Fruit fly (Drosophila melanogaster) whole organism, embryonic: Measurements from ENCODE around the gene CG9795.
A peak's percentile ranks its signal among the peaks of the same experiment; 100 is the strongest.

Source experiments
- Adf1 ChIP-seq: fragments of 200-800 bp; sonication (Bioruptor generic); IDR thresholded peaks from 2 replicates; pipeline ENCODE4 v1.3.6; 2022; ENCODE audit warnings: missing biosample characterization, missing genetic modification characterization
- Awh ChIP-seq: fragments of 200-800 bp; sonication (Bioruptor generic); IDR thresholded peaks from 2 replicates; pipeline ENCODE4, ENCODE4 v1.3.6; 2022; ENCODE audit warnings: missing biosample characterization, missing genetic modification characterization
- CG11398 ChIP-seq: fragments of 200-800 bp; sonication (Bioruptor generic); optimal IDR thresholded peaks from 2 replicates; lab custom pipeline; 2016; ENCODE audit warnings: missing biosample characterization, missing genetic modification characterization
- CG12155 ChIP-seq: fragments of 200-800 bp; sonication (Bioruptor generic); optimal IDR thresholded peaks from 3 replicates; lab custom pipeline; 2016; ENCODE audit warnings: missing biosample characterization, missing genetic modification characterization
- CG13894 ChIP-seq: fragments of 200-800 bp; sonication (Bioruptor generic); optimal IDR thresholded peaks from 3 replicates; lab custom pipeline; 2018; ENCODE audit warnings: missing biosample characterization, mild to moderate bottlenecking, missing genetic modification characterization, moderate library complexity
- CG14441 ChIP-seq: fragments of 200-800 bp; sonication (Bioruptor generic); IDR thresholded peaks from 2 replicates; pipeline ENCODE4 v1.3.6; 2022; ENCODE audit warnings: missing biosample characterization, missing genetic modification characterization
- CG15073 ChIP-seq: fragments of 200-800 bp; sonication (Bioruptor generic); optimal IDR thresholded peaks from 2 replicates; lab custom pipeline; 2016; ENCODE audit warnings: missing biosample characterization, missing genetic modification characterization
- CG15479 ChIP-seq: fragments of 200-800 bp; sonication (Bioruptor generic); optimal IDR thresholded peaks from 3 replicates; lab custom pipeline; 2019; ENCODE audit warnings: missing biosample characterization, mild to moderate bottlenecking, missing genetic modification characterization, moderate library complexity
- CG1603 ChIP-seq: fragments of 200-800 bp; sonication (Bioruptor generic); optimal IDR thresholded peaks from 2 replicates; lab custom pipeline; 2019; ENCODE audit warnings: missing biosample characterization, mild to moderate bottlenecking, missing genetic modification characterization, moderate library complexity
- CG2712 ChIP-seq: fragments of 200-800 bp; optimal IDR thresholded peaks from 3 replicates; lab custom pipeline; 2019; ENCODE audit warnings: missing biosample characterization, mild to moderate bottlenecking, missing genetic modification characterization, moderate library complexity
- CG3163 ChIP-seq: fragments of 200-800 bp; sonication (Bioruptor generic); optimal IDR thresholded peaks from 3 replicates; lab custom pipeline; 2016; ENCODE audit warnings: missing biosample characterization, missing genetic modification characterization
- CG34224 ChIP-seq: fragments of 200-800 bp; sonication (Bioruptor generic); IDR thresholded peaks from 3 replicates; pipeline ENCODE4 v1.3.6; 2022; ENCODE audit warnings: missing biosample characterization, missing genetic modification characterization; ENCODE audit not compliant: partially characterized antibody
- CG5953 ChIP-seq: fragments of 200-800 bp; sonication (Bioruptor generic); IDR thresholded peaks from 2 replicates; pipeline ENCODE4 v1.3.6; 2022; ENCODE audit warnings: missing biosample characterization, missing genetic modification characterization
- CG6175 ChIP-seq: fragments of 200-800 bp; sonication (Bioruptor generic); IDR thresholded peaks from 3 replicates; pipeline ENCODE4 v1.3.6; 2022; ENCODE audit warnings: missing biosample characterization, missing genetic modification characterization
- CG7271 ChIP-seq: fragments of 200-800 bp; sonication (Bioruptor generic); optimal IDR thresholded peaks from 2 replicates; lab custom pipeline; 2018; ENCODE audit warnings: missing biosample characterization, mild to moderate bottlenecking, missing genetic modification characterization, moderate library complexity
- CG7556 ChIP-seq: fragments of 200-800 bp; sonication (Bioruptor generic); optimal IDR thresholded peaks from 2 replicates; lab custom pipeline; 2017; ENCODE audit warnings: missing biosample characterization, mild to moderate bottlenecking, missing genetic modification characterization
- CG7745 ChIP-seq: fragments of 200-800 bp; sonication (Bioruptor generic); optimal IDR thresholded peaks from 2 replicates; lab custom pipeline; 2018; ENCODE audit warnings: missing biosample characterization, mild to moderate bottlenecking, missing genetic modification characterization, moderate library complexity
- CrebB ChIP-seq: fragments of 200-800 bp; sonication (Bioruptor generic); optimal IDR thresholded peaks from 3 replicates; lab custom pipeline; 2018; ENCODE audit warnings: missing biosample characterization, mild to moderate bottlenecking, missing genetic modification characterization
- Dbx ChIP-seq: fragments of 200-800 bp; sonication (Bioruptor generic); IDR thresholded peaks from 3 replicates; pipeline ENCODE4 v1.3.6; 2022; ENCODE audit warnings: missing biosample characterization, missing genetic modification characterization
- Dip2 ChIP-seq: fragments of 200-800 bp; sonication (Bioruptor generic); IDR thresholded peaks from 2 replicates; pipeline ENCODE4 v1.3.6; 2022; ENCODE audit warnings: missing biosample characterization, missing genetic modification characterization
- E2f1 ChIP-seq: fragments of 200-800 bp; sonication (Bioruptor generic); IDR thresholded peaks from 2 replicates; pipeline ENCODE4 v1.3.6; 2022; ENCODE audit warnings: missing biosample characterization, missing genetic modification characterization
- H15 ChIP-seq: fragments of 200-800 bp; sonication (Bioruptor generic); IDR thresholded peaks from 3 replicates; pipeline ENCODE4 v1.3.6; 2022; ENCODE audit warnings: missing biosample characterization, missing genetic modification characterization
- H2.0 ChIP-seq: fragments of 200-800 bp; sonication (Bioruptor generic); IDR thresholded peaks from 2 replicates; pipeline ENCODE4 v1.3.6; 2022; ENCODE audit warnings: missing biosample characterization, missing genetic modification characterization
- HLH4C ChIP-seq: fragments of 200-800 bp; sonication (Bioruptor generic); IDR thresholded peaks from 3 replicates; pipeline ENCODE4 v1.3.6; 2022; ENCODE audit warnings: missing biosample characterization, missing genetic modification characterization; ENCODE audit not compliant: partially characterized antibody
- Hmr ChIP-seq: fragments of 200-800 bp; sonication (Bioruptor generic); optimal IDR thresholded peaks from 3 replicates; lab custom pipeline; 2017; ENCODE audit warnings: mild to moderate bottlenecking, missing biosample characterization, missing genetic modification reagents, missing genetic modification characterization
- Lim3 ChIP-seq: fragments of 200-800 bp; sonication (Bioruptor generic); IDR thresholded peaks from 2 replicates; pipeline ENCODE4 v1.3.6; 2022; ENCODE audit warnings: missing biosample characterization, missing genetic modification characterization
- Meics ChIP-seq: fragments of 200-800 bp; sonication (Bioruptor generic); optimal IDR thresholded peaks from 2 replicates; lab custom pipeline; 2017; ENCODE audit warnings: missing biosample characterization, mild to moderate bottlenecking, missing genetic modification characterization
- Mrtf ChIP-seq: fragments of 200-800 bp; sonication (Bioruptor generic); IDR thresholded peaks from 3 replicates; pipeline ENCODE4 v1.3.6; 2022; ENCODE audit warnings: missing biosample characterization, missing genetic modification characterization
- NFAT ChIP-seq: fragments of 200-800 bp; sonication (Bioruptor generic); IDR thresholded peaks from 2 replicates; pipeline ENCODE4 v1.3.6; 2022; ENCODE audit warnings: missing biosample characterization, missing genetic modification characterization
- Poxn ChIP-seq: fragments of 200-800 bp; sonication (Bioruptor generic); IDR thresholded peaks from 2 replicates; pipeline ENCODE4 v1.3.6; 2022; ENCODE audit warnings: missing biosample characterization, missing genetic modification characterization
- Usf ChIP-seq: fragments of 200-800 bp; sonication (Bioruptor generic); optimal IDR thresholded peaks from 2 replicates; lab custom pipeline; 2017; ENCODE audit warnings: missing genotype, missing biosample characterization, missing genetic modification characterization
- YL-1 ChIP-seq: fragments of 200-800 bp; sonication (Bioruptor generic); optimal IDR thresholded peaks from 3 replicates; lab custom pipeline; 2017; ENCODE audit warnings: missing biosample characterization, mild to moderate bottlenecking, missing genetic modification characterization
- ac ChIP-seq: fragments of 200-800 bp; sonication (Bioruptor generic); optimal IDR thresholded peaks from 3 replicates; lab custom pipeline; 2017; ENCODE audit warnings: missing biosample characterization, mild to moderate bottlenecking, missing genetic modification characterization
- cad ChIP-seq: fragments of >200 bp; optimal IDR thresholded peaks from 2 replicates; lab custom pipeline; 2017; ENCODE audit warnings: missing biosample characterization, missing genetic modification characterization
- cato ChIP-seq: fragments of 200-800 bp; sonication (Bioruptor generic); optimal IDR thresholded peaks from 2 replicates; lab custom pipeline; 2016; ENCODE audit warnings: missing biosample characterization, missing genetic modification characterization, borderline replicate concordance
- chn ChIP-seq: fragments of 200-800 bp; sonication (Bioruptor generic); optimal IDR thresholded peaks from 2 replicates; lab custom pipeline; 2016; ENCODE audit warnings: missing biosample characterization, missing genetic modification characterization
- crc ChIP-seq: fragments of 200-800 bp; sonication (Bioruptor generic); optimal IDR thresholded peaks from 2 replicates; lab custom pipeline; 2016; ENCODE audit warnings: missing biosample characterization, missing genetic modification characterization
- crol ChIP-seq: fragments of 200-800 bp; sonication (Bioruptor generic); IDR thresholded peaks from 2 replicates; pipeline ENCODE4 v1.3.6; 2022; ENCODE audit warnings: missing biosample characterization, missing genetic modification characterization
- da ChIP-seq: fragments of 200-800 bp; sonication (Bioruptor generic); optimal IDR thresholded peaks from 2 replicates; lab custom pipeline; 2016; ENCODE audit warnings: missing biosample characterization, missing genetic modification characterization
- gce ChIP-seq: fragments of 200-800 bp; sonication (Bioruptor generic); IDR thresholded peaks from 3 replicates; pipeline ENCODE4 v1.3.6; 2022; ENCODE audit warnings: missing biosample characterization, missing genetic modification characterization
- grn ChIP-seq: fragments of 200-800 bp; sonication (Bioruptor generic); optimal IDR thresholded peaks from 3 replicates; lab custom pipeline; 2017; ENCODE audit warnings: missing biosample characterization, missing genetic modification characterization
- ken ChIP-seq: fragments of 200-800 bp; sonication (Bioruptor generic); IDR thresholded peaks from 3 replicates; pipeline ENCODE4 v1.3.6; 2022; ENCODE audit warnings: missing biosample characterization, missing genetic modification characterization
- nerfin-2 ChIP-seq: fragments of 200-800 bp; sonication (Bioruptor generic); IDR thresholded peaks from 2 replicates; pipeline ENCODE4 v1.3.6; 2022; ENCODE audit warnings: missing biosample characterization, missing genetic modification characterization; ENCODE audit not compliant: partially characterized antibody
- pho ChIP-seq: fragments of 200-800 bp; sonication (Bioruptor generic); optimal IDR thresholded peaks from 2 replicates; lab custom pipeline; 2016; ENCODE audit warnings: missing biosample characterization, missing genetic modification characterization
- ranshi ChIP-seq: fragments of 200-800 bp; sonication (Bioruptor generic); IDR thresholded peaks from 2 replicates; pipeline ENCODE4 v1.3.6; 2022; ENCODE audit warnings: missing biosample characterization, missing genetic modification characterization
- repo ChIP-seq: fragments of 200-800 bp; sonication (Bioruptor generic); optimal IDR thresholded peaks from 2 replicates; lab custom pipeline; 2016; ENCODE audit warnings: missing biosample characterization, missing genetic modification characterization
- slbo ChIP-seq: fragments of 200-800 bp; sonication (Bioruptor generic); IDR thresholded peaks from 2 replicates; pipeline ENCODE4 v1.3.6; 2022; ENCODE audit warnings: missing biosample characterization, missing genetic modification characterization
- stwl ChIP-seq: fragments of 200-800 bp; sonication (Bioruptor generic); optimal IDR thresholded peaks from 3 replicates; lab custom pipeline; 2018; ENCODE audit warnings: missing biosample characterization, mild to moderate bottlenecking, missing genetic modification characterization, moderate library complexity
- tll ChIP-seq, 2 experiments: fragments of 200-800 bp in 1 of 2; fragments of >200 bp in 1 of 2; sonication (Bioruptor generic) in 1 of 2; optimal IDR thresholded peaks; 2 replicates each; lab custom pipeline; 2017 to 2019; ENCODE audit warnings: missing biosample characterization in 2 of 2, missing genetic modification characterization in 2 of 2, mild to moderate bottlenecking in 1 of 2, moderate library complexity in 1 of 2
- tup ChIP-seq: fragments of 200-800 bp; sonication (Bioruptor generic); optimal IDR thresholded peaks from 2 replicates; lab custom pipeline; 2016; ENCODE audit warnings: missing biosample characterization, mild to moderate bottlenecking, missing genetic modification characterization, moderate library complexity
- twi ChIP-seq: fragments of 200-800 bp; optimal IDR thresholded peaks from 2 replicates; lab custom pipeline; 2019; ENCODE audit warnings: missing biosample characterization, mild to moderate bottlenecking, missing genetic modification characterization, moderate library complexity

The CG9795 gene

dm6 chr3R:4311067-4311723 lies 8.3 kb upstream of the CG9795 start, which contains the start of gene Suv3 (continued):
- TF ChIP-seq CG14441 (GFP tag; lab: Robert Waterston, UW) (no peak), CG6175 (GFP tag; lab: Robert Waterston, UW) (no peak), gce (GFP tag; lab: Robert Waterston, UW) (no peak), CG15073 (GFP tag; lab: Kevin White, UChicago) (no peak), stwl (tag; lab: Kevin White, UChicago) (no peak), CrebB (no peak), CG13894 (no peak), CG15479 (GFP tag; lab: Kevin White, UChicago) (no peak), CG7745 (tag; lab: Kevin White, UChicago) (no peak), twi (tag; lab: Kevin White, UChicago) (peak; percentile 64), pho (GFP tag; lab: Kevin White, UChicago) (no peak), Poxn (GFP tag; lab: Robert Waterston, UW) (no peak), tll (GFP tag; optimal IDR thresholded peaks at IDR 0.05; lab: Kevin White, UChicago) (no peak), Mrtf (GFP tag; lab: Robert Waterston, UW) (no peak), HLH4C (GFP tag; lab: Robert Waterston, UW) (no peak), repo (GFP tag; lab: Kevin White, UChicago) (no peak), CG34224 (GFP tag; lab: Robert Waterston, UW) (peak; percentile 38; the same call in 2 of the 3 replicates), tup (GFP tag; lab: Kevin White, UChicago) (no peak), crol (GFP tag; lab: Robert Waterston, UW) (no peak), ken (GFP tag; lab: Robert Waterston, UW) (no peak), Dip2 (no peak), grn (GFP tag; lab: Kevin White, UChicago) (no peak), CG11398 (GFP tag; lab: Kevin White, UChicago) (no peak), da (GFP tag; lab: Kevin White, UChicago) (no peak), ac (GFP tag; lab: Kevin White, UChicago) (no peak), CG5953 (GFP tag; lab: Robert Waterston, UW) (no peak), CG7271 (tag; lab: Kevin White, UChicago) (no peak), Meics (GFP tag; lab: Kevin White, UChicago) (peak; percentile 47), Dbx (GFP tag; lab: Robert Waterston, UW) (no peak), NFAT (no peak), CG12155 (GFP tag; lab: Kevin White, UChicago) (no peak), YL-1 (GFP tag; lab: Kevin White, UChicago) (peak; percentile 47), Adf1 (GFP tag; lab: Robert Waterston, UW) (no peak), CG1603 (tag; lab: Kevin White, UChicago) (no peak), Hmr (GFP tag; lab: Kevin White, UChicago) (no peak), Usf (GFP tag; lab: Kevin White, UChicago) (no peak), nerfin-2 (GFP tag; lab: Robert Waterston, UW) (no peak), slbo (peak; percentile 62; the same call in 1 of the 2 replicates), Lim3 (GFP tag; lab: Robert Waterston, UW) (no peak), CG7556 (GFP tag; lab: Kevin White, UChicago) (peak; percentile 26), H15 (GFP tag; lab: Robert Waterston, UW) (no peak), cad (no peak), CG3163 (GFP tag; lab: Kevin White, UChicago) (no peak), chn (GFP tag; lab: Kevin White, UChicago) (no peak), ranshi (no peak), cato (GFP tag; lab: Kevin White, UChicago) (no peak), CG2712 (tag; lab: Kevin White, UChicago) (peak; percentile 60), H2.0 (no peak), Awh (GFP tag; lab: Robert Waterston, UW) (no peak), E2f1 (GFP tag; lab: Robert Waterston, UW) (no peak), crc (GFP tag; lab: Kevin White, UChicago) (no peak)
